Worm (Caenorhabditis elegans): ENCODE data around the gene iff-2.
A peak's percentile ranks its signal among the peaks of the same experiment; 100 is the strongest.

iff-2 gene

ce11 chrII:8525133-8525736, 35.9 kb downstream of the iff-2 start, which contains the start of the genes prp-9 and mrps-18B:
TSS of gene prp-9 (minus strand) at chrII:8525396.
TSS of gene mrps-18B (plus strand) at chrII:8525681.
- TF ChIP-seq mab-5 (tag; optimal IDR thresholded peaks at IDR 0.05) (no peak), lsy-2 (tag; optimal IDR thresholded peaks at IDR 0.05) (peak; percentile 30)

- no peak for TF ChIP-seq ceh-39 (tag; optimal IDR thresholded peaks at IDR 0.05)
- no peak for TF ChIP-seq ceh-83 (GFP tag; optimal IDR thresholded peaks at IDR 0.05)
- no peak for TF ChIP-seq unc-39 (tag; optimal IDR thresholded peaks at IDR 0.05)
- no peak for TF ChIP-seq flh-1 (GFP tag; optimal IDR thresholded peaks at IDR 0.05)
- TF ChIP-seq nhr-237 (tag; optimal IDR thresholded peaks at IDR 0.05) = no peak
- TF ChIP-seq mep-1 (tag; optimal IDR thresholded peaks at IDR 0.05) = no peak
- no peak for TF ChIP-seq ham-2 (GFP tag; optimal IDR thresholded peaks at IDR 0.05)
- no peak for TF ChIP-seq tbx-8 (GFP tag; optimal IDR thresholded peaks at IDR 0.05)
Measured at ce11 chrII:8520625-8521024, 40.5 kb downstream of the iff-2 start, which contains the start of gene cht-2. TSS of gene cht-2 (plus strand) at chrII:8520925.

- no peak for TF ChIP-seq ztf-11 (tag; optimal IDR thresholded peaks at IDR 0.05)
- TF ChIP-seq lin-32 (GFP tag; optimal IDR thresholded peaks at IDR 0.05) = no peak
- TF ChIP-seq blmp-1 (tag; optimal IDR thresholded peaks at IDR 0.05) = no peak
- no peak for TF ChIP-seq tbx-8 (GFP tag; optimal IDR thresholded peaks at IDR 0.05)
- no peak for TF ChIP-seq zip-8 (tag; optimal IDR thresholded peaks at IDR 0.05)
- TF ChIP-seq hlh-1 (tag; optimal IDR thresholded peaks at IDR 0.05) = no peak
Measured at ce11 chrII:8518210-8518609, 43.0 kb downstream of the iff-2 start, which contains the start of gene T13H5.8. TSS of gene T13H5.8 (plus strand) at chrII:8518510.

- peak; percentile 47 for TF ChIP-seq mep-1 (tag; optimal IDR thresholded peaks at IDR 0.05)
- peak; percentile 48 for TF ChIP-seq ceh-39 (tag; optimal IDR thresholded peaks at IDR 0.05)
- peak; percentile 91 for TF ChIP-seq lsy-2 (tag; optimal IDR thresholded peaks at IDR 0.05)
- no peak for TF ChIP-seq ham-2 (GFP tag; optimal IDR thresholded peaks at IDR 0.05)
- peak; percentile 78 for TF ChIP-seq pha-4 (tag; optimal IDR thresholded peaks at IDR 0.05)
- no peak for TF ChIP-seq mab-5 (tag; optimal IDR thresholded peaks at IDR 0.05)
- peak; percentile 32 for TF ChIP-seq nhr-237 (tag; optimal IDR thresholded peaks at IDR 0.05)
- peak; percentile 71 for TF ChIP-seq sptf-1 (tag; optimal IDR thresholded peaks at IDR 0.05)
- TF ChIP-seq unc-120 (tag; optimal IDR thresholded peaks at IDR 0.05; ENCODE audit: poor library complexity, severe bottlenecking) = no peak
- peak; percentile 7 for TF ChIP-seq drap-1 (GFP tag; optimal IDR thresholded peaks at IDR 0.05)
Measured at ce11 chrII:8516783-8517182, 44.4 kb downstream of the iff-2 start, which contains the start of gene rnh-2. TSS of gene rnh-2 (plus strand) at chrII:8517150.

- TF ChIP-seq bed-3 (GFP tag; optimal IDR thresholded peaks at IDR 0.05) (no peak), mep-1 (tag; optimal IDR thresholded peaks at IDR 0.05) (no peak), mab-5 (tag; optimal IDR thresholded peaks at IDR 0.05) (no peak), zip-8 (tag; optimal IDR thresholded peaks at IDR 0.05) (no peak), ceh-83 (GFP tag; optimal IDR thresholded peaks at IDR 0.05) (no peak), flh-1 (GFP tag; optimal IDR thresholded peaks at IDR 0.05) (no peak), nhr-76 (tag; optimal IDR thresholded peaks at IDR 0.05) (no peak), hlh-1 (tag; optimal IDR thresholded peaks at IDR 0.05) (no peak), cnd-1 (tag; optimal IDR thresholded peaks at IDR 0.05) (no peak), elt-1 (tag; optimal IDR thresholded peaks at IDR 0.05; ENCODE audit: borderline replicate concordance, insufficient read depth) (no peak), nhr-2 (tag; optimal IDR thresholded peaks at IDR 0.05) (no peak)
Measured at ce11 chrII:8515521-8515920, 45.6 kb downstream of the iff-2 start.

- TF ChIP-seq ceh-83 (GFP tag; optimal IDR thresholded peaks at IDR 0.05) = no peak
- no peak for TF ChIP-seq nhr-2 (tag; optimal IDR thresholded peaks at IDR 0.05)
- no peak for TF ChIP-seq elt-3 (tag; optimal IDR thresholded peaks at IDR 0.05)
- TF ChIP-seq snpc-4 (tag; optimal IDR thresholded peaks at IDR 0.05) = no peak
- no peak for TF ChIP-seq lin-32 (GFP tag; optimal IDR thresholded peaks at IDR 0.05)
- no peak for TF ChIP-seq ham-2 (GFP tag; optimal IDR thresholded peaks at IDR 0.05)
- no peak for TF ChIP-seq cnd-1 (tag; optimal IDR thresholded peaks at IDR 0.05)
- TF ChIP-seq pha-4 (tag; optimal IDR thresholded peaks at IDR 0.05) = no peak
- no peak for TF ChIP-seq unc-39 (tag; optimal IDR thresholded peaks at IDR 0.05)
Measured at ce11 chrII:8514729-8515128, 46.4 kb downstream of the iff-2 start, which contains the start of gene ctg-2. TSS of gene ctg-2 (plus strand) at chrII:8515054.

Measured in whole organism, mixed stage, embryonic.